Fruit fly (Drosophila melanogaster) whole organism, prepupa: ENCODE data around the gene CG31279.

ENCODE experiments used
- Blimp-1 ChIP-seq: fragments of 200-800 bp; sonication (Bioruptor generic); optimal IDR thresholded peaks from 3 replicates; lab custom pipeline; 2017; ENCODE audit warnings: missing biosample characterization, missing genetic modification characterization, mild to moderate bottlenecking, moderate library complexity, missing genetic modification reagents
- CG11294 ChIP-seq: fragments of 200-800 bp; sonication (Bioruptor generic); IDR thresholded peaks from 2 replicates; pipeline ENCODE4 v1.3.6; 2022; ENCODE audit warnings: missing biosample characterization, missing genetic modification characterization
- CG11902 ChIP-seq: fragments of 200-800 bp; sonication (Bioruptor generic); optimal IDR thresholded peaks from 3 replicates; lab custom pipeline; 2016; ENCODE audit warnings: missing biosample characterization, missing genetic modification characterization
- CG15336 ChIP-seq: fragments of 200-800 bp; sonication (Bioruptor generic); IDR thresholded peaks from 2 replicates; pipeline ENCODE4 v1.3.6; 2022; ENCODE audit warnings: missing biosample characterization, missing genetic modification characterization
- CG1621 ChIP-seq: fragments of 200-800 bp; sonication (Bioruptor generic); optimal IDR thresholded peaks from 3 replicates; lab custom pipeline; 2018; ENCODE audit warnings: missing biosample characterization, mild to moderate bottlenecking, missing genetic modification characterization
- CG16779 ChIP-seq: fragments of 200-800 bp; sonication (Bioruptor generic); optimal IDR thresholded peaks from 3 replicates; lab custom pipeline; 2017; ENCODE audit warnings: missing biosample characterization, mild to moderate bottlenecking, missing genetic modification characterization
- CG3032 ChIP-seq: fragments of 200-800 bp; optimal IDR thresholded peaks from 2 replicates; lab custom pipeline; 2019; ENCODE audit warnings: missing biosample characterization, mild to moderate bottlenecking, missing genetic modification characterization, moderate library complexity
- CG31627 ChIP-seq: fragments of 200-800 bp; sonication (Bioruptor generic); optimal IDR thresholded peaks from 3 replicates; lab custom pipeline; 2016; ENCODE audit warnings: missing biosample characterization, missing genetic modification characterization
- CG34406 ChIP-seq: fragments of 200-800 bp; sonication (Bioruptor generic); optimal IDR thresholded peaks from 3 replicates; lab custom pipeline; 2016; ENCODE audit warnings: missing biosample characterization, missing genetic modification characterization
- CG4318 ChIP-seq: fragments of 200-800 bp; sonication (Bioruptor generic); optimal IDR thresholded peaks from 3 replicates; lab custom pipeline; 2017; ENCODE audit warnings: missing biosample characterization, mild to moderate bottlenecking, missing genetic modification characterization
- CG6163 ChIP-seq: fragments of 200-800 bp; sonication (Bioruptor generic); IDR thresholded peaks from 3 replicates; pipeline ENCODE4 v1.3.6; 2022; ENCODE audit warnings: missing biosample characterization, missing genetic modification characterization
- CG6276 ChIP-seq: fragments of 200-800 bp; sonication (Bioruptor generic); optimal IDR thresholded peaks from 2 replicates; lab custom pipeline; 2017; ENCODE audit warnings: missing biosample characterization, mild to moderate bottlenecking, missing genetic modification characterization
- CG6792 ChIP-seq: fragments of 200-800 bp; sonication (Bioruptor generic); optimal IDR thresholded peaks from 3 replicates; lab custom pipeline; 2016; ENCODE audit warnings: missing biosample characterization, missing genetic modification characterization
- CG6854 ChIP-seq: fragments of 200-800 bp; sonication (Bioruptor generic); optimal IDR thresholded peaks from 2 replicates; lab custom pipeline; 2017; ENCODE audit warnings: missing biosample characterization, mild to moderate bottlenecking, missing genetic modification characterization
- CG7368 ChIP-seq: fragments of 200-800 bp; sonication (Bioruptor generic); optimal IDR thresholded peaks from 3 replicates; lab custom pipeline; 2016; ENCODE audit warnings: missing biosample characterization, missing genetic modification characterization
- CG8119 ChIP-seq: fragments of 200-800 bp; sonication (Bioruptor generic); IDR thresholded peaks from 3 replicates; pipeline ENCODE4 v1.3.6; 2022; ENCODE audit warnings: missing biosample characterization, missing genetic modification characterization
- CG8319 ChIP-seq: fragments of 200-800 bp; sonication (Bioruptor generic); optimal IDR thresholded peaks from 3 replicates; lab custom pipeline; 2016; ENCODE audit warnings: missing biosample characterization, missing genetic modification characterization
- CG8632 ChIP-seq: fragments of 200-800 bp; sonication (Bioruptor generic); optimal IDR thresholded peaks from 3 replicates; lab custom pipeline; 2016; ENCODE audit warnings: missing biosample characterization, missing genetic modification characterization
- CG9139 ChIP-seq: fragments of 200-800 bp; sonication (Bioruptor generic); optimal IDR thresholded peaks from 3 replicates; lab custom pipeline; 2017; ENCODE audit warnings: missing biosample characterization, mild to moderate bottlenecking, missing genetic modification characterization
- Eip75B ChIP-seq: fragments of 200-800 bp; sonication (Bioruptor generic); optimal IDR thresholded peaks from 3 replicates; lab custom pipeline; 2016; ENCODE audit warnings: missing biosample characterization, missing genetic modification characterization
- Eip78C ChIP-seq: fragments of 200-800 bp; sonication (Bioruptor generic); peaks from one replicate; lab custom pipeline; 2016; ENCODE audit warnings: missing biosample characterization, missing genetic modification characterization
- Eip93F ChIP-seq: fragments of 200-800 bp; sonication (Bioruptor generic); optimal IDR thresholded peaks from 2 replicates; lab custom pipeline; 2016; ENCODE audit warnings: missing biosample characterization, mild to moderate bottlenecking, missing genetic modification characterization
- Ets21C ChIP-seq: fragments of 200-800 bp; sonication (Bioruptor generic); optimal IDR thresholded peaks from 3 replicates; lab custom pipeline; 2016; ENCODE audit warnings: missing biosample characterization, missing genetic modification characterization
- Ets96B ChIP-seq: fragments of 200-800 bp; optimal IDR thresholded peaks from 2 replicates; lab custom pipeline; 2019; ENCODE audit warnings: missing biosample characterization, mild to moderate bottlenecking, missing genetic modification characterization, moderate library complexity
- Gug ChIP-seq: fragments of 200-800 bp; sonication (Bioruptor generic); IDR thresholded peaks from 2 replicates; pipeline ENCODE4 v1.3.6; 2022; ENCODE audit warnings: missing biosample characterization, missing genetic modification characterization
- Hr39 ChIP-seq: fragments of 200-800 bp; sonication (Bioruptor generic); optimal IDR thresholded peaks from 2 replicates; lab custom pipeline; 2016; ENCODE audit warnings: missing biosample characterization, missing genetic modification characterization
- Hr4 ChIP-seq: fragments of 200-800 bp; sonication (Bioruptor generic); optimal IDR thresholded peaks from 3 replicates; lab custom pipeline; 2016; ENCODE audit warnings: missing biosample characterization, missing genetic modification characterization
- Lpt ChIP-seq: fragments of 200-800 bp; sonication (Bioruptor generic); optimal IDR thresholded peaks from 3 replicates; lab custom pipeline; 2016; ENCODE audit warnings: missing biosample characterization, missing genetic modification characterization
- OdsH ChIP-seq: fragments of 200-800 bp; sonication (Bioruptor generic); optimal IDR thresholded peaks from 3 replicates; lab custom pipeline; 2016; ENCODE audit warnings: missing biosample characterization, missing genetic modification characterization
- Sox102F ChIP-seq: fragments of 200-800 bp; sonication (Bioruptor generic); optimal IDR thresholded peaks from 2 replicates; lab custom pipeline; 2016; ENCODE audit warnings: missing biosample characterization, mild to moderate bottlenecking, missing genetic modification characterization
- Sox14 ChIP-seq: fragments of 200-800 bp; sonication (Bioruptor generic); optimal IDR thresholded peaks from 3 replicates; lab custom pipeline; 2016; ENCODE audit warnings: missing biosample characterization, missing genetic modification characterization
- Sox15 ChIP-seq: fragments of 200-800 bp; sonication (Bioruptor generic); optimal IDR thresholded peaks from 3 replicates; lab custom pipeline; 2016; ENCODE audit warnings: missing biosample characterization, missing genetic modification characterization
- achi ChIP-seq: fragments of 200-800 bp; sonication (Bioruptor generic); optimal IDR thresholded peaks from 3 replicates; lab custom pipeline; 2016; ENCODE audit warnings: missing biosample characterization, missing genetic modification characterization
- cyc ChIP-seq: fragments of 200-800 bp; sonication (Bioruptor generic); optimal IDR thresholded peaks from 3 replicates; lab custom pipeline; 2016; ENCODE audit warnings: missing biosample characterization, missing genetic modification characterization
- dac ChIP-seq: fragments of 200-800 bp; sonication (Bioruptor generic); optimal IDR thresholded peaks from 2 replicates; lab custom pipeline; 2017; ENCODE audit warnings: missing biosample characterization, mild to moderate bottlenecking, missing genetic modification characterization
- dsx ChIP-seq: fragments of 200-800 bp; optimal IDR thresholded peaks from 3 replicates; lab custom pipeline; 2019; ENCODE audit warnings: missing biosample characterization, mild to moderate bottlenecking, missing genetic modification characterization, moderate library complexity; ENCODE audit not compliant: poor library complexity, severe bottlenecking
- eg ChIP-seq: fragments of 200-800 bp; sonication (Bioruptor generic); IDR thresholded peaks from 3 replicates; pipeline ENCODE4 v1.3.6; 2022; ENCODE audit warnings: missing biosample characterization, missing genetic modification characterization
- esn ChIP-seq: fragments of 200-800 bp; sonication (Bioruptor generic); optimal IDR thresholded peaks from 2 replicates; lab custom pipeline; 2016; ENCODE audit warnings: missing biosample characterization, mild to moderate bottlenecking, missing genetic modification characterization, moderate library complexity
- fd59A ChIP-seq: fragments of 200-800 bp; sonication (Bioruptor generic); optimal IDR thresholded peaks from 2 replicates; lab custom pipeline; 2017; ENCODE audit warnings: missing biosample characterization, mild to moderate bottlenecking, missing genetic modification characterization, missing genetic modification reagents
- fd85E ChIP-seq: fragments of 200-800 bp; sonication (Bioruptor generic); optimal IDR thresholded peaks from 3 replicates; lab custom pipeline; 2016; ENCODE audit warnings: missing biosample characterization, missing genetic modification characterization
- fkh ChIP-seq: fragments of 200-800 bp; sonication (Bioruptor generic); optimal IDR thresholded peaks from 3 replicates; lab custom pipeline; 2017; ENCODE audit warnings: missing biosample characterization, mild to moderate bottlenecking, missing genetic modification characterization, moderate library complexity
- lz ChIP-seq: fragments of 200-800 bp; sonication (Bioruptor generic); optimal IDR thresholded peaks from 3 replicates; lab custom pipeline; 2016; ENCODE audit warnings: missing biosample characterization, missing genetic modification characterization
- salr ChIP-seq, 2 experiments: fragments of 200-800 bp; sonication (Bioruptor generic); optimal IDR thresholded peaks; 3 replicates each; lab custom pipeline; 2016 to 2018; ENCODE audit warnings: missing biosample characterization in 2 of 2, missing genetic modification characterization in 2 of 2, mild to moderate bottlenecking in 1 of 2
- spab ChIP-seq: fragments of 200-800 bp; sonication (Bioruptor generic); optimal IDR thresholded peaks from 2 replicates; lab custom pipeline; 2017; ENCODE audit warnings: missing biosample characterization, mild to moderate bottlenecking, missing genetic modification characterization, missing genetic modification reagents
- ss ChIP-seq, 2 experiments: fragments of 200-800 bp; sonication (Bioruptor generic); optimal IDR thresholded peaks; 2 replicates in 1 of 2; 3 replicates in 1 of 2; lab custom pipeline; 2017 to 2018; ENCODE audit warnings: mild to moderate bottlenecking in 2 of 2, missing biosample characterization in 2 of 2, missing genetic modification characterization in 2 of 2, moderate library complexity in 1 of 2
- svp ChIP-seq: fragments of 200-800 bp; sonication (Bioruptor generic); peaks from one replicate; lab custom pipeline; 2016; ENCODE audit warnings: missing biosample characterization, missing genetic modification characterization
- topi ChIP-seq: fragments of 200-800 bp; sonication (Bioruptor generic); optimal IDR thresholded peaks from 3 replicates; lab custom pipeline; 2016; ENCODE audit warnings: missing biosample characterization, missing genetic modification characterization
- vri ChIP-seq: fragments of 200-800 bp; sonication (Bioruptor generic); optimal IDR thresholded peaks from 3 replicates; lab custom pipeline; 2016; ENCODE audit warnings: missing biosample characterization, mild to moderate bottlenecking, missing genetic modification characterization

Gene CG31279

DNA sequence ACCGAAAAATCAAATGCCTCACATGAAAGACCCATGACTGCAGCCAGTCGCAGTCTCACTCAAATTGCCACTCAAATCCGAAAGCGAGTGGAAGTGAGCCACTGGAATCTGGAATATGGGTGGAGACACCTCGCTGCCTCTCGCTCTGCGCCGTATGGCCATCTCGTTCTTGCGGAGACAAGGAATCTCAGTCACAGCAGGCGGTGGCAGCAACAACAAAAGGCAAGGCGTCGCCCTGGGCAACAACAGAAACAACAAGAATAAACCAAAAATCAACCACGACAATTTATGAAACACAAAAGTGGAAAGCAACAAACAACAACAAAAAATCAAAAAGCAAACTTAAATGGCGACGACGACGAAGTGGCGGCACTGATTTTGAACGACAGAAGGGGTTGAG, 7.2 kb upstream of the CG31279 start (continued):
- no peak for TF ChIP-seq fkh (GFP tag; lab: Kevin White, UChicago)

dm6 chr3R:16427520-16427919, 3.0 kb upstream of the CG31279 start:
- TF ChIP-seq Gug (GFP tag; lab: Robert Waterston, UW) (no peak), CG8319 (no peak), CG34406 (GFP tag; lab: Kevin White, UChicago) (no peak), Eip78C (GFP tag; lab: Kevin White, UChicago) (no peak), spab (GFP tag; lab: Kevin White, UChicago) (no peak), CG1621 (no peak), Sox102F (GFP tag; lab: Kevin White, UChicago) (no peak), CG4318 (GFP tag; lab: Kevin White, UChicago) (no peak), vri (no peak), Blimp-1 (GFP tag; lab: Kevin White, UChicago) (no peak), CG9139 (GFP tag; lab: Kevin White, UChicago) (no peak), CG6854 (no peak)

DNA sequence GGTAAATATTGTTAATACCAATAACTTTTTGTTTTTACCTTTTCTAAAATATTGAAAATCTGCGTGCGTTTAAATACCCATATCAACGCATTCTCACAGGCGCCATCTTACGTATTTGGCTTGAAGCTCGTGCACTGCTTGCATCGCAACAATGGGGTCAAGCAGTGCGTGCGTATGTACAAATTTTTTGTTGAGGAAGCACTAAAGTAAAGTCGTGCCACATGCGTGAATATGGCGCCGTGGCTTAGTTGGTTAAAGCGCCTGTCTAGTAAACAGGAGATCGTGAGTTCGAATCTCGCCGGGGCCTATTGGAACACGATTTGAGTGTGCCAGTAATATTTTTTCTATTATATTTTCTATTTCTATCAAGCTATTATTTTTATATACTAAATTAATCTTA, 1.2 kb downstream of the CG31279 start:
- TF ChIP-seq eg (GFP tag; lab: Robert Waterston, UW) (no peak; the same call in 2 of the 3 replicates), CG16779 (tag; lab: Kevin White, UChicago) (no peak), Hr4 (GFP tag; lab: Kevin White, UChicago) (no peak), CG31627 (peak; percentile 42), Eip75B (GFP tag; lab: Kevin White, UChicago) (no peak), salr (GFP tag; optimal IDR thresholded peaks at IDR 0.05; lab: Kevin White, UChicago) (no peak), fd85E (GFP tag; lab: Kevin White, UChicago) (no peak), Eip78C (GFP tag; lab: Kevin White, UChicago) (peak; percentile 68), fd59A (no peak), CG8632 (GFP tag; lab: Kevin White, UChicago) (no peak), Hr39 (GFP tag; lab: Kevin White, UChicago) (peak; percentile 31), spab (GFP tag; lab: Kevin White, UChicago) (no peak), CG6163 (GFP tag; lab: Robert Waterston, UW) (no peak), Sox14 (GFP tag; lab: Kevin White, UChicago) (peak; percentile 17), vri (no peak), Sox15 (GFP tag; lab: Kevin White, UChicago) (no peak), topi (GFP tag; lab: Kevin White, UChicago) (peak; percentile 29), Lpt (GFP tag; lab: Kevin White, UChicago) (no peak), CG7368 (GFP tag; lab: Kevin White, UChicago) (no peak), lz (GFP tag; lab: Kevin White, UChicago) (peak; percentile 22), esn (GFP tag; lab: Kevin White, UChicago) (no peak), achi (GFP tag; lab: Kevin White, UChicago) (no peak), OdsH (no peak), CG6792 (GFP tag; lab: Kevin White, UChicago) (peak; percentile 7), Sox102F (GFP tag; lab: Kevin White, UChicago) (no peak), dsx (GFP tag; lab: Kevin White, UChicago) (peak; percentile 99), CG6276 (GFP tag; lab: Kevin White, UChicago) (no peak), svp (GFP tag; lab: Kevin White, UChicago) (peak; percentile 13), Ets96B (no peak), CG11902 (GFP tag; lab: Kevin White, UChicago) (no peak), CG3032 (tag; lab: Kevin White, UChicago) (peak; percentile 22), CG11294 (GFP tag; lab: Robert Waterston, UW) (no peak), CG15336 (GFP tag; lab: Robert Waterston, UW) (0 out of 2 replicates have a peak, but pooled peaks have one; percentile 12), Blimp-1 (GFP tag; lab: Kevin White, UChicago) (no peak), CG6854 (no peak), Ets21C (GFP tag; lab: Kevin White, UChicago) (no peak), dac (GFP tag; lab: Kevin White, UChicago) (no peak), ss (GFP tag; optimal IDR thresholded peaks at IDR 0.05; lab: Kevin White, UChicago) (no peak), Eip93F (GFP tag; lab: Kevin White, UChicago) (no peak), cyc (GFP tag; lab: Kevin White, UChicago) (peak; percentile 35), CG9139 (GFP tag; lab: Kevin White, UChicago) (no peak), CG8119 (GFP tag; lab: Robert Waterston, UW) (no peak; the same call in 2 of the 3 replicates), CG8319 (no peak)
